Worm (Caenorhabditis elegans) whole organism, L4 larva: ENCODE data around the gene Y49F6A.12.
"Not testable (repeated sequence)": the region's sequence is repeated elsewhere in the genome, so short reads cannot be mapped to it uniquely, and the experiment has no call there.

Experiments
- D1046.2 ChIP-seq: fragments of 200-800 bp; sonication (Bioruptor generic); IDR thresholded peaks from 2 replicates; pipeline ENCODE4 v1.3.6; 2022; ENCODE audit warnings: missing genetic modification characterization, missing compliant biosample characterization
- F10B5.3 ChIP-seq: sonication (generic microtip); optimal IDR thresholded peaks from 2 replicates; lab custom pipeline; 2016; ENCODE audit warnings: mild to moderate bottlenecking, missing genetic modification characterization, missing compliant biosample characterization
- F37D6.2 ChIP-seq: sonication (generic microtip); optimal IDR thresholded peaks from 2 replicates; lab custom pipeline; 2016; ENCODE audit warnings: mild to moderate bottlenecking, missing genetic modification characterization, missing compliant biosample characterization
- F44E2.7 ChIP-seq: fragments of 200-800 bp; sonication (Bioruptor generic); IDR thresholded peaks from 2 replicates; pipeline ENCODE4 v2.1.2; 2022; ENCODE audit warnings: missing genetic modification characterization, missing compliant biosample characterization
- F49E8.2 ChIP-seq: sonication (generic microtip); optimal IDR thresholded peaks from 2 replicates; lab custom pipeline; 2016; ENCODE audit warnings: missing compliant biosample characterization, mild to moderate bottlenecking, missing genetic modification characterization, borderline replicate concordance
- T20F7.1 ChIP-seq: fragments of 200-800 bp; sonication (Bioruptor generic); optimal IDR thresholded peaks from 2 replicates; lab custom pipeline; 2018; ENCODE audit warnings: mild to moderate bottlenecking, missing genetic modification characterization, missing compliant biosample characterization
- T26A8.4 ChIP-seq: fragments of 200-800 bp; sonication (Bioruptor generic); IDR thresholded peaks from 2 replicates; pipeline ENCODE4 v1.3.6; 2022; ENCODE audit warnings: missing genetic modification characterization, missing compliant biosample characterization
- Y105C5A.15 ChIP-seq: fragments of 200-800 bp; sonication (Bioruptor generic); IDR thresholded peaks from 2 replicates; pipeline ENCODE4 v1.3.6; 2022; ENCODE audit warnings: missing genetic modification characterization, missing compliant biosample characterization
- Y48G9A.11 ChIP-seq: fragments of 200-800 bp; sonication (Bioruptor generic); IDR thresholded peaks from 2 replicates; pipeline ENCODE4 v1.3.6; 2022; ENCODE audit warnings: missing genetic modification reagents, missing genetic modification characterization, missing compliant biosample characterization
- ZK546.5 ChIP-seq, 2 experiments: sonication (generic microtip); optimal IDR thresholded peaks; 2 replicates each; lab custom pipeline; 2017; ENCODE audit warnings: missing biosample characterization in 2 of 2, missing genetic modification characterization in 2 of 2
- attf-4 ChIP-seq: sonication (generic microtip); optimal IDR thresholded peaks from 3 replicates; lab custom pipeline; 2017; ENCODE audit warnings: missing biosample characterization, missing genetic modification characterization
- ceh-44 ChIP-seq: fragments of 200-800 bp; sonication (Bioruptor generic); IDR thresholded peaks from 2 replicates; pipeline ENCODE4 v1.3.6; 2022; ENCODE audit warnings: missing genetic modification reagents, missing genetic modification characterization, missing compliant biosample characterization
- ctbp-1 ChIP-seq: fragments of 200-800 bp; sonication (Bioruptor generic); IDR thresholded peaks from 2 replicates; pipeline ENCODE4 v1.3.6; 2022; ENCODE audit warnings: missing genetic modification reagents, missing genetic modification characterization, missing compliant biosample characterization
- daf-19 ChIP-seq: fragments of 200-800 bp; sonication (Bioruptor generic); conservative IDR thresholded peaks from 2 replicates; pipeline ENCODE4 v1.3.6; 2022; ENCODE audit warnings: missing genetic modification characterization, missing compliant biosample characterization
- dmd-8 ChIP-seq: fragments of 200-800 bp; sonication (Bioruptor generic); IDR thresholded peaks from 2 replicates; pipeline ENCODE4 v1.3.6; 2022; ENCODE audit warnings: missing genetic modification characterization, missing compliant biosample characterization
- dmd-9 ChIP-seq: fragments of 200-800 bp; sonication (Bioruptor generic); IDR thresholded peaks from 2 replicates; pipeline ENCODE4 v1.3.6; 2022; ENCODE audit warnings: missing genetic modification reagents, missing genetic modification characterization, missing compliant biosample characterization
- duxl-1 ChIP-seq: sonication (generic microtip); optimal IDR thresholded peaks from 2 replicates; lab custom pipeline; 2016; ENCODE audit warnings: mild to moderate bottlenecking, missing genetic modification characterization, moderate library complexity, missing compliant biosample characterization; ENCODE audit not compliant: poor library complexity
- gei-8 ChIP-seq: fragments of 200-800 bp; sonication (Bioruptor generic); optimal IDR thresholded peaks from 2 replicates; lab custom pipeline; 2018; ENCODE audit warnings: mild to moderate bottlenecking, missing genetic modification characterization, missing compliant biosample characterization
- hif-1 ChIP-seq, 2 experiments: sonication (generic microtip); optimal IDR thresholded peaks; 2 replicates each; lab custom pipeline; 2016 to 2017; ENCODE audit warnings: missing compliant biosample characterization in 2 of 2, missing genetic modification characterization in 2 of 2, missing genetic modification reagents in 2 of 2, missing genotype in 2 of 2, mild to moderate bottlenecking in 1 of 2
- hlh-11 ChIP-seq: fragments of 200-800 bp; sonication (Bioruptor generic); optimal IDR thresholded peaks from 2 replicates; lab custom pipeline; 2018; ENCODE audit warnings: mild to moderate bottlenecking, missing genetic modification characterization, missing compliant biosample characterization
- hmg-1.1 ChIP-seq: fragments of 200-800 bp; sonication (Bioruptor generic); IDR thresholded peaks from 2 replicates; pipeline ENCODE4 v1.3.6; 2022; ENCODE audit warnings: missing genetic modification reagents, missing genetic modification characterization, missing compliant biosample characterization
- jun-1 ChIP-seq: fragments of 150-350 bp; optimal IDR thresholded peaks from 2 replicates; lab custom pipeline; 2014; ENCODE audit warnings: missing biosample characterization, missing genetic modification reagents, missing genetic modification characterization
- lin-13 ChIP-seq: fragments of 150-350 bp; optimal IDR thresholded peaks from 2 replicates; lab custom pipeline; 2014; ENCODE audit warnings: missing biosample characterization, missing genetic modification reagents, missing genetic modification characterization
- madf-5 ChIP-seq, 2 experiments: fragments of 200-800 bp; sonication (Bioruptor generic); IDR thresholded peaks; 2 replicates each; pipeline ENCODE4 v1.3.6; 2022; ENCODE audit warnings: missing compliant biosample characterization in 2 of 2, missing genetic modification characterization in 2 of 2
- madf-9 ChIP-seq: fragments of 200-800 bp; sonication (Bioruptor generic); conservative IDR thresholded peaks from 2 replicates; pipeline ENCODE4 v1.3.6; 2022; ENCODE audit warnings: missing genetic modification reagents, missing genetic modification characterization, missing compliant biosample characterization
- mdl-1 ChIP-seq, 2 experiments: fragments of 150-350 bp in 1 of 2; sonication (generic microtip) in 1 of 2; optimal IDR thresholded peaks; 2 replicates each; lab custom pipeline; 2014 to 2017; ENCODE audit warnings: missing biosample characterization in 2 of 2, missing genetic modification characterization in 2 of 2
- mdt-29 ChIP-seq: fragments of 200-800 bp; sonication (Bioruptor generic); IDR thresholded peaks from 2 replicates; pipeline ENCODE4 v1.3.6; 2022; ENCODE audit warnings: missing genetic modification reagents, missing genetic modification characterization, missing compliant biosample characterization
- mxl-2 ChIP-seq: fragments of 200-800 bp; sonication (Bioruptor generic); conservative IDR thresholded peaks from 2 replicates; pipeline ENCODE4 v1.3.6; 2022; ENCODE audit warnings: missing genetic modification reagents, missing genetic modification characterization, missing compliant biosample characterization
- nhr-28 ChIP-seq: fragments of 150-350 bp; optimal IDR thresholded peaks from 2 replicates; lab custom pipeline; 2014; ENCODE audit warnings: missing biosample characterization, missing genetic modification characterization
- nhr-41 ChIP-seq: fragments of 200-800 bp; sonication (Bioruptor generic); IDR thresholded peaks from 2 replicates; pipeline ENCODE4 v1.3.6; 2022; ENCODE audit warnings: missing genetic modification reagents, missing genetic modification characterization, missing compliant biosample characterization
- pha-4 ChIP-seq, 2 experiments: fragments of 150-350 bp in 1 of 2; fragments of 200-800 bp in 1 of 2; sonication (Bioruptor generic) in 1 of 2; IDR thresholded peaks in 1 of 2; optimal IDR thresholded peaks in 1 of 2; 2 replicates each; pipeline versions ENCODE4 v1.3.6 to Lab custom; 2014 to 2022; ENCODE audit warnings: missing genetic modification characterization in 2 of 2, missing genetic modification reagents in 2 of 2, missing biosample characterization in 1 of 2, missing compliant biosample characterization in 1 of 2
- saeg-2 ChIP-seq: fragments of 200-800 bp; sonication (Bioruptor generic); IDR thresholded peaks from 2 replicates; pipeline ENCODE4 v1.3.6; 2022; ENCODE audit warnings: missing genetic modification reagents, missing genetic modification characterization, missing compliant biosample characterization
- skn-1 ChIP-seq: fragments of 150-350 bp; optimal IDR thresholded peaks from 2 replicates; lab custom pipeline; 2014; ENCODE audit warnings: missing biosample characterization, missing genetic modification characterization
- snpc-1.2 ChIP-seq: fragments of 200-800 bp; sonication (Bioruptor generic); IDR thresholded peaks from 2 replicates; pipeline ENCODE4 v1.3.6; 2022; ENCODE audit warnings: missing genetic modification reagents, missing genetic modification characterization, missing compliant biosample characterization
- spr-1 ChIP-seq: sonication (generic microtip); optimal IDR thresholded peaks from 2 replicates; lab custom pipeline; 2016; ENCODE audit warnings: mild to moderate bottlenecking, missing genetic modification characterization, missing compliant biosample characterization
- spr-3 ChIP-seq: fragments of 200-800 bp; sonication (Bioruptor generic); optimal IDR thresholded peaks from 2 replicates; lab custom pipeline; 2018; ENCODE audit warnings: mild to moderate bottlenecking, missing genetic modification characterization, missing compliant biosample characterization
- tra-1 ChIP-seq: fragments of 200-800 bp; sonication (Bioruptor generic); IDR thresholded peaks from 2 replicates; pipeline ENCODE4 v1.3.6; 2022; ENCODE audit warnings: missing genetic modification reagents, missing genetic modification characterization, missing compliant biosample characterization
- unc-130 ChIP-seq: sonication (generic microtip); optimal IDR thresholded peaks from 2 replicates; lab custom pipeline; 2016; ENCODE audit warnings: missing genetic modification reagents, missing genetic modification characterization, missing compliant biosample characterization
- unc-62 ChIP-seq, 3 experiments: fragments of 150-350 bp in 1 of 3; sonication (generic microtip); optimal IDR thresholded peaks in 2 of 3; peaks in 1 of 3; 1 replicate in 1 of 3; 2 replicates in 2 of 3; lab custom pipeline; 2014 to 2017; ENCODE audit warnings: missing biosample characterization in 3 of 3, missing genetic modification characterization in 3 of 3, missing genetic modification reagents in 3 of 3, missing genotype in 1 of 3
- vab-7 ChIP-seq: fragments of 200-800 bp; sonication (Bioruptor generic); IDR thresholded peaks from 2 replicates; pipeline ENCODE4 v1.3.6; 2022; ENCODE audit warnings: missing genetic modification reagents, missing genetic modification characterization, missing compliant biosample characterization
- zfp-3 ChIP-seq: fragments of 200-800 bp; sonication (Bioruptor generic); conservative IDR thresholded peaks from 2 replicates; pipeline ENCODE4 v1.3.6; 2022; ENCODE audit warnings: missing genetic modification reagents, missing genetic modification characterization, missing compliant biosample characterization
- zip-11 ChIP-seq: fragments of 200-800 bp; sonication (Bioruptor generic); IDR thresholded peaks from 2 replicates; pipeline ENCODE4 v1.3.6; 2022; ENCODE audit warnings: missing genetic modification characterization, missing compliant biosample characterization

Y49F6A.12 gene

ce11 chrII:3561561-3561960 is 33.9 kb upstream of the Y49F6A.12 start, which contains the start of gene W10G11.2:
W10G11.2 (minus strand) TSS chrII:3561661.
- TF ChIP-seq nhr-28 (no peak), ctbp-1 (GFP tag; lab: Robert Waterston, UW) (no peak), jun-1 (tag; lab: Kevin White, UChicago) (no peak), hif-1 (tag; optimal IDR thresholded peaks at IDR 0.05; lab: Kevin White, UChicago) (no peak), skn-1 (tag; lab: Kevin White, UChicago) (no peak), F10B5.3 (no peak), pha-4 (GFP tag; IDR thresholded peaks at IDR 0.05; lab: Robert Waterston, UW) (no peak), pha-4 (tag; optimal IDR thresholded peaks at IDR 0.05; lab: Kevin White, UChicago) (no peak), D1046.2 (GFP tag; lab: Robert Waterston, UW) (no peak), snpc-1.2 (GFP tag; lab: Robert Waterston, UW) (no peak), gei-8 (GFP tag; lab: Kevin White, UChicago) (no peak), mxl-2 (GFP tag; lab: Robert Waterston, UW) (no peak), T20F7.1 (GFP tag; lab: Kevin White, UChicago) (no peak), saeg-2 (GFP tag; lab: Robert Waterston, UW) (no peak), duxl-1 (tag; lab: Kevin White, UChicago) (no peak), vab-7 (GFP tag; lab: Robert Waterston, UW) (no peak), mdl-1 (tag; optimal IDR thresholded peaks at IDR 0.05; lab: Kevin White, UChicago) (no peak), unc-130 (GFP tag; lab: Kevin White, UChicago) (no peak), tra-1 (GFP tag; lab: Robert Waterston, UW) (no peak), dmd-9 (GFP tag; lab: Robert Waterston, UW) (no peak)

- no peak for TF ChIP-seq attf-4 (tag; lab: Kevin White, UChicago)
These were observed 33.0 kb upstream of the Y49F6A.12 start, which contains the start of gene W10G11.3 for ce11 chrII:3562419-3562818. W10G11.3 (minus strand) TSS chrII:3562519.

ce11 chrII:3567066-3567465 is 28.4 kb upstream of the Y49F6A.12 start:
- TF ChIP-seq unc-62 (GFP tag; optimal IDR thresholded peaks at IDR 0.05 in 1 of 2; lab: Kevin White, UChicago) (peak in 1 of 2 experiments; percentile 91), unc-62 (tag; optimal IDR thresholded peaks at IDR 0.05; lab: Kevin White, UChicago) (no peak), mdt-29 (GFP tag; lab: Robert Waterston, UW) (no peak), F37D6.2 (tag; lab: Kevin White, UChicago) (no peak), ZK546.5 (tag; optimal IDR thresholded peaks at IDR 0.05; lab: Kevin White, UChicago) (no peak)

ce11 chrII:3567576-3567975 is 27.9 kb upstream of the Y49F6A.12 start:
- peak; percentile 57 for TF ChIP-seq unc-130 (GFP tag; lab: Kevin White, UChicago)
- TF ChIP-seq Y105C5A.15 (GFP tag; lab: Robert Waterston, UW) = peak; percentile 82
- TF ChIP-seq spr-3 = peak; percentile 19
- peak; percentile 77 for TF ChIP-seq zfp-3
- TF ChIP-seq unc-62 (GFP tag; optimal IDR thresholded peaks at IDR 0.05 in 1 of 2; lab: Kevin White, UChicago) = peak in 1 of 2 experiments; percentile 66
- TF ChIP-seq unc-62 (tag; optimal IDR thresholded peaks at IDR 0.05; lab: Kevin White, UChicago) = not testable (repeated sequence)
- peak; percentile 21 for TF ChIP-seq F49E8.2 (tag; lab: Kevin White, UChicago)
- TF ChIP-seq Y48G9A.11 (GFP tag; lab: Robert Waterston, UW) = peak; percentile 67; the same call in 1 of the 2 replicates
- TF ChIP-seq spr-1 = peak; percentile 65
- peak; percentile 55 for TF ChIP-seq lin-13 (GFP tag; lab: Kevin White, UChicago)
- peak; percentile 83 for TF ChIP-seq daf-19 (GFP tag; lab: Robert Waterston, UW)
- TF ChIP-seq hlh-11 (tag; lab: Kevin White, UChicago) = peak; percentile 46
- peak; percentile 84 for TF ChIP-seq vab-7 (GFP tag; lab: Robert Waterston, UW)
- peak; percentile 86 for TF ChIP-seq snpc-1.2 (GFP tag; lab: Robert Waterston, UW)
- peak; percentile 55; the same call in 1 of the 2 replicates for TF ChIP-seq ceh-44
- peak; percentile 56; the same call in 1 of the 2 replicates for TF ChIP-seq dmd-9 (GFP tag; lab: Robert Waterston, UW)
- TF ChIP-seq T26A8.4 (GFP tag; lab: Robert Waterston, UW) = peak; percentile 67
- 0 out of 2 replicates have a peak, but pooled peaks have one; percentile 80 for TF ChIP-seq D1046.2 (GFP tag; lab: Robert Waterston, UW)
- TF ChIP-seq zip-11 = 0 out of 2 replicates have a peak, but pooled peaks have one; percentile 49
- peak; percentile 59; the same call in 1 of the 2 replicates for TF ChIP-seq nhr-41 (GFP tag; lab: Robert Waterston, UW)
- 0 out of 2 replicates have a peak, but pooled peaks have one; percentile 69 for TF ChIP-seq F44E2.7 (GFP tag; lab: Robert Waterston, UW)
- peak; percentile 88 for TF ChIP-seq dmd-8 (GFP tag; lab: Robert Waterston, UW)
- peak; percentile 20 to 83; a peak in 2 of 4 replicates for TF ChIP-seq madf-5 (GFP tag; IDR thresholded peaks at IDR 0.05; lab: Robert Waterston, UW)
- peak; percentile 35; the same call in 1 of the 2 replicates for TF ChIP-seq madf-9 (GFP tag; lab: Robert Waterston, UW)
- peak; percentile 59 for TF ChIP-seq hmg-1.1
